Worm (Caenorhabditis elegans): ENCODE data around the gene ddx-35.

The ddx-35 gene

ce11 chrIII:1580142-1580541 is 25.9 kb upstream of the ddx-35 start:
- TF ChIP-seq ceh-13 (GFP tag; optimal IDR thresholded peaks at IDR 0.05) (no peak), B0310.2 (tag; optimal IDR thresholded peaks at IDR 0.05) (no peak), ceh-36 (tag; optimal IDR thresholded peaks at IDR 0.05) (no peak), sea-1 (GFP tag; conservative IDR thresholded peaks at IDR 0.05) (no peak), scrt-1 (GFP tag; IDR thresholded peaks at IDR 0.05) (no peak), hmg-4 (GFP tag; optimal IDR thresholded peaks at IDR 0.05) (no peak), hmbx-1 (tag; optimal IDR thresholded peaks at IDR 0.05) (no peak), aly-1 (tag; optimal IDR thresholded peaks at IDR 0.05) (no peak), ets-7 (tag; optimal IDR thresholded peaks at IDR 0.05) (no peak), pes-1 (GFP tag; IDR thresholded peaks at IDR 0.05) (no peak), hnd-1 (tag; optimal IDR thresholded peaks at IDR 0.05) (no peak), tra-4 (tag; optimal IDR thresholded peaks at IDR 0.05) (no peak), tbx-11 (GFP tag; IDR thresholded peaks at IDR 0.05) (no peak)

ce11 chrIII:1579001-1579400 is 24.8 kb upstream of the ddx-35 start:
- TF ChIP-seq B0310.2 (tag; optimal IDR thresholded peaks at IDR 0.05) (no peak), hmbx-1 (tag; optimal IDR thresholded peaks at IDR 0.05) (no peak), pes-1 (GFP tag; IDR thresholded peaks at IDR 0.05) (no peak), tbx-37 (GFP tag; conservative IDR thresholded peaks at IDR 0.05) (no peak), ceh-13 (GFP tag; optimal IDR thresholded peaks at IDR 0.05) (no peak), sea-1 (GFP tag; conservative IDR thresholded peaks at IDR 0.05) (no peak), ets-7 (tag; optimal IDR thresholded peaks at IDR 0.05) (no peak), ceh-36 (tag; optimal IDR thresholded peaks at IDR 0.05) (no peak), hnd-1 (tag; optimal IDR thresholded peaks at IDR 0.05) (no peak), hmg-4 (GFP tag; optimal IDR thresholded peaks at IDR 0.05) (no peak), ama-1 (optimal IDR thresholded peaks at IDR 0.05) (no peak), tbx-11 (GFP tag; IDR thresholded peaks at IDR 0.05) (no peak)

- TF ChIP-seq hmg-4 (GFP tag; optimal IDR thresholded peaks at IDR 0.05) (no peak), tbx-37 (GFP tag; conservative IDR thresholded peaks at IDR 0.05) (no peak), ets-7 (tag; optimal IDR thresholded peaks at IDR 0.05) (no peak), ceh-13 (GFP tag; optimal IDR thresholded peaks at IDR 0.05) (no peak), hnd-1 (tag; optimal IDR thresholded peaks at IDR 0.05) (no peak), tra-4 (tag; optimal IDR thresholded peaks at IDR 0.05) (no peak), F13C5.2 (tag; optimal IDR thresholded peaks at IDR 0.05) (no peak), ceh-36 (tag; optimal IDR thresholded peaks at IDR 0.05) (no peak), aly-1 (tag; optimal IDR thresholded peaks at IDR 0.05) (no peak), flt-1 (GFP tag; IDR thresholded peaks at IDR 0.05) (no peak), ama-1 (optimal IDR thresholded peaks at IDR 0.05) (no peak), tbx-11 (GFP tag; IDR thresholded peaks at IDR 0.05) (no peak), pes-1 (GFP tag; IDR thresholded peaks at IDR 0.05) (no peak)
Measured at ce11 chrIII:1578566-1578965, 24.3 kb upstream of the ddx-35 start.

- TF ChIP-seq tra-4 (tag; optimal IDR thresholded peaks at IDR 0.05), result no peak
- TF ChIP-seq hmg-4 (GFP tag; optimal IDR thresholded peaks at IDR 0.05), result no peak
Measured at ce11 chrIII:1576451-1576850, 22.2 kb upstream of the ddx-35 start, which contains the start of gene Y22D7AL.7. Gene Y22D7AL.7, plus strand, starts transcription at chrIII:1576751.

- TF ChIP-seq F13C5.2 (tag; optimal IDR thresholded peaks at IDR 0.05) (no peak), tra-4 (tag; optimal IDR thresholded peaks at IDR 0.05) (no peak), pes-1 (GFP tag; IDR thresholded peaks at IDR 0.05) (no peak), tbx-37 (GFP tag; conservative IDR thresholded peaks at IDR 0.05) (no peak), B0310.2 (tag; optimal IDR thresholded peaks at IDR 0.05) (no peak), sea-1 (GFP tag; conservative IDR thresholded peaks at IDR 0.05) (no peak), ama-1 (optimal IDR thresholded peaks at IDR 0.05) (no peak), hmbx-1 (tag; optimal IDR thresholded peaks at IDR 0.05) (no peak), ceh-13 (GFP tag; optimal IDR thresholded peaks at IDR 0.05) (no peak), hnd-1 (tag; optimal IDR thresholded peaks at IDR 0.05) (no peak), hmg-4 (GFP tag; optimal IDR thresholded peaks at IDR 0.05) (no peak), ceh-36 (tag; optimal IDR thresholded peaks at IDR 0.05) (no peak), tbx-11 (GFP tag; IDR thresholded peaks at IDR 0.05) (no peak), scrt-1 (GFP tag; IDR thresholded peaks at IDR 0.05) (no peak), aly-1 (tag; optimal IDR thresholded peaks at IDR 0.05) (no peak), ets-7 (tag; optimal IDR thresholded peaks at IDR 0.05) (no peak)
Measured at ce11 chrIII:1575651-1576050, 21.4 kb upstream of the ddx-35 start.

- no peak for TF ChIP-seq hmg-4 (GFP tag; optimal IDR thresholded peaks at IDR 0.05)
- no peak for TF ChIP-seq tbx-11 (GFP tag; IDR thresholded peaks at IDR 0.05)
- TF ChIP-seq hmbx-1 (tag; optimal IDR thresholded peaks at IDR 0.05), result no peak
- TF ChIP-seq sea-1 (GFP tag; conservative IDR thresholded peaks at IDR 0.05), result no peak
- no peak for TF ChIP-seq F13C5.2 (tag; optimal IDR thresholded peaks at IDR 0.05)
- TF ChIP-seq aly-1 (tag; optimal IDR thresholded peaks at IDR 0.05), result no peak
- TF ChIP-seq B0310.2 (tag; optimal IDR thresholded peaks at IDR 0.05), result no peak
- TF ChIP-seq ceh-13 (GFP tag; optimal IDR thresholded peaks at IDR 0.05), result no peak
- no peak for TF ChIP-seq ets-7 (tag; optimal IDR thresholded peaks at IDR 0.05)
- no peak for TF ChIP-seq pes-1 (GFP tag; IDR thresholded peaks at IDR 0.05)
- TF ChIP-seq ama-1 (optimal IDR thresholded peaks at IDR 0.05), result no peak
- TF ChIP-seq tbx-37 (GFP tag; conservative IDR thresholded peaks at IDR 0.05), result no peak
- no peak for TF ChIP-seq flt-1 (GFP tag; IDR thresholded peaks at IDR 0.05)
- no peak for TF ChIP-seq hnd-1 (tag; optimal IDR thresholded peaks at IDR 0.05)
- no peak for TF ChIP-seq scrt-1 (GFP tag; IDR thresholded peaks at IDR 0.05)
- TF ChIP-seq tra-4 (tag; optimal IDR thresholded peaks at IDR 0.05), result no peak
- TF ChIP-seq ceh-36 (tag; optimal IDR thresholded peaks at IDR 0.05), result no peak
Measured at ce11 chrIII:1570006-1570405, 15.8 kb upstream of the ddx-35 start, which contains the start of gene rep-1. Gene rep-1, plus strand, starts transcription at chrIII:1570306.

ce11 chrIII:1558441-1559159 is 4.4 kb upstream of the ddx-35 start, which contains the start of the genes eelo-1 and Y67D2.2:
Gene eelo-1, minus strand, starts transcription at chrIII:1558529.
Gene Y67D2.2, plus strand, starts transcription at chrIII:1558800.
- TF ChIP-seq tbx-37 (GFP tag; conservative IDR thresholded peaks at IDR 0.05) (no peak), tbx-11 (GFP tag; IDR thresholded peaks at IDR 0.05) (no peak), scrt-1 (GFP tag; IDR thresholded peaks at IDR 0.05) (no peak), aly-1 (tag; optimal IDR thresholded peaks at IDR 0.05) (no peak), tra-4 (tag; optimal IDR thresholded peaks at IDR 0.05) (no peak), hmbx-1 (tag; optimal IDR thresholded peaks at IDR 0.05) (no peak), B0310.2 (tag; optimal IDR thresholded peaks at IDR 0.05) (no peak), hnd-1 (tag; optimal IDR thresholded peaks at IDR 0.05) (no peak), ceh-36 (tag; optimal IDR thresholded peaks at IDR 0.05) (no peak), ceh-13 (GFP tag; optimal IDR thresholded peaks at IDR 0.05) (no peak), pes-1 (GFP tag; IDR thresholded peaks at IDR 0.05) (no peak), sea-1 (GFP tag; conservative IDR thresholded peaks at IDR 0.05) (no peak), flt-1 (GFP tag; IDR thresholded peaks at IDR 0.05) (no peak), ets-7 (tag; optimal IDR thresholded peaks at IDR 0.05) (no peak), hmg-4 (GFP tag; optimal IDR thresholded peaks at IDR 0.05) (no peak), ama-1 (optimal IDR thresholded peaks at IDR 0.05) (no peak), F13C5.2 (tag; optimal IDR thresholded peaks at IDR 0.05) (no peak)

Measured in whole organism, early embryonic.